Fruit fly (Drosophila melanogaster): ENCODE data around the gene PIG-Wa.

Gene PIG-Wa

dm6 chr2L:2363626-2364147 lies 19.3 kb upstream of the PIG-Wa start (continued):
- peak; percentile 41 for TF ChIP-seq shn (GFP tag; optimal IDR thresholded peaks at IDR 0.05)
- peak; percentile 95 for TF ChIP-seq CG11695 (GFP tag; IDR thresholded peaks at IDR 0.05)
- TF ChIP-seq exex (tag; optimal IDR thresholded peaks at IDR 0.05): peak; percentile 63
- peak; percentile 94 for TF ChIP-seq corto (GFP tag; optimal IDR thresholded peaks at IDR 0.05)
- peak; percentile 94 for TF ChIP-seq CG11504 (tag; optimal IDR thresholded peaks at IDR 0.05)
- peak; percentile 88 for TF ChIP-seq CG2875 (GFP tag; optimal IDR thresholded peaks at IDR 0.05)
- peak; percentile 65 for TF ChIP-seq CG30020 (tag; optimal IDR thresholded peaks at IDR 0.05)
- TF ChIP-seq CG12744 (GFP tag; optimal IDR thresholded peaks at IDR 0.05): peak; percentile 71
- peak; percentile 45 for TF ChIP-seq CG8089 (GFP tag; optimal IDR thresholded peaks at IDR 0.05)
- peak; percentile 60 for TF ChIP-seq TFAM (GFP tag; optimal IDR thresholded peaks at IDR 0.05)
- peak; percentile 90 for TF ChIP-seq ci (GFP tag; IDR thresholded peaks at IDR 0.05)
- TF ChIP-seq CG17912 (GFP tag; optimal IDR thresholded peaks at IDR 0.05): peak; percentile 29
- TF ChIP-seq CG13123 (GFP tag; optimal IDR thresholded peaks at IDR 0.05): peak; percentile 47
- peak; percentile 61 for TF ChIP-seq NK7.1 (GFP tag; optimal IDR thresholded peaks at IDR 0.05)
- peak; percentile 48 for TF ChIP-seq Ets97D (GFP tag; optimal IDR thresholded peaks at IDR 0.05)
- TF ChIP-seq slbo (GFP tag; IDR thresholded peaks at IDR 0.05): peak; percentile 85
- no peak for TF ChIP-seq cg (GFP tag; optimal IDR thresholded peaks at IDR 0.05)
- no peak for TF ChIP-seq jigr1 (GFP tag; IDR thresholded peaks at IDR 0.05)

- TF ChIP-seq phol (tag; optimal IDR thresholded peaks at IDR 0.05) (peak; percentile 90), CG34422 (GFP tag; IDR thresholded peaks at IDR 0.05) (peak; percentile 34; the same call in 1 of the 3 replicates), chinmo (GFP tag; IDR thresholded peaks at IDR 0.05; ENCODE audit: partially characterized antibody) (peak; percentile 98), knrl (GFP tag; IDR thresholded peaks at IDR 0.05; ENCODE audit: partially characterized antibody) (peak; percentile 61), pros (GFP tag; optimal IDR thresholded peaks at IDR 0.05) (peak; percentile 41), row (GFP tag; IDR thresholded peaks at IDR 0.05) (peak; percentile 82), mirr (GFP tag; optimal IDR thresholded peaks at IDR 0.05) (no peak), sim (GFP tag; IDR thresholded peaks at IDR 0.05) (no peak), CG3163 (GFP tag; optimal IDR thresholded peaks at IDR 0.05) (peak; percentile 1), her (GFP tag; optimal IDR thresholded peaks at IDR 0.05) (peak; percentile 6), esg (GFP tag; conservative IDR thresholded peaks at IDR 0.05) (peak; percentile 36; the same call in 1 of the 2 replicates), gt (GFP tag; IDR thresholded peaks at IDR 0.05) (no peak), cg (GFP tag; optimal IDR thresholded peaks at IDR 0.05) (peak; percentile 51), Dfd (GFP tag; optimal IDR thresholded peaks at IDR 0.05) (no peak), MESR4 (GFP tag; optimal IDR thresholded peaks at IDR 0.05) (peak; percentile 88), CG3726 (GFP tag; IDR thresholded peaks at IDR 0.05) (0 out of 3 replicates have a peak, but pooled peaks have one; percentile 13), Nf-YC (tag; optimal IDR thresholded peaks at IDR 0.05) (peak; percentile 14), ci (GFP tag; IDR thresholded peaks at IDR 0.05) (peak; percentile 5; the same call in 2 of the 3 replicates), Jarid2 (GFP tag; optimal IDR thresholded peaks at IDR 0.05) (peak; percentile 6), CG14667 (GFP tag; IDR thresholded peaks at IDR 0.05) (no peak), CG7745 (tag; optimal IDR thresholded peaks at IDR 0.05) (peak; percentile 88), CG11723 (GFP tag; optimal IDR thresholded peaks at IDR 0.05) (no peak), chm (GFP tag; IDR thresholded peaks at IDR 0.05) (0 out of 2 replicates have a peak, but pooled peaks have one; percentile 9), ken (GFP tag; IDR thresholded peaks at IDR 0.05) (peak; percentile 53; the same call in 1 of the 3 replicates), chif (GFP tag; optimal IDR thresholded peaks at IDR 0.05) (no peak), kay (GFP tag; optimal IDR thresholded peaks at IDR 0.05) (no peak), nerfin-2 (GFP tag; IDR thresholded peaks at IDR 0.05; ENCODE audit: partially characterized antibody) (peak; percentile 47), CG14860 (GFP tag; IDR thresholded peaks at IDR 0.05; ENCODE audit: partially characterized antibody) (0 out of 3 replicates have a peak, but pooled peaks have one; percentile 28), CG4617 (GFP tag; optimal IDR thresholded peaks at IDR 0.05; ENCODE audit: borderline replicate concordance) (peak; percentile 77), CG4820 (GFP tag; optimal IDR thresholded peaks at IDR 0.05) (no peak), ato (GFP tag; IDR thresholded peaks at IDR 0.05; ENCODE audit: partially characterized antibody) (0 out of 2 replicates have a peak, but pooled peaks have one; percentile 20), CG8765 (GFP tag; IDR thresholded peaks at IDR 0.05) (no peak)
These were observed 18.7 kb upstream of the PIG-Wa start for dm6 chr2L:2364200-2364754.
